Worm (Caenorhabditis elegans) whole organism, L3 larva: ENCODE measurements around the gene srw-100.

ENCODE experiments used
- R02D3.7 ChIP-seq: fragments of 150-350 bp; optimal IDR thresholded peaks from 2 replicates; lab custom pipeline; 2014; ENCODE audit warnings: missing biosample characterization, missing genetic modification characterization
- ZK546.5 ChIP-seq: sonication (generic microtip); optimal IDR thresholded peaks from 2 replicates; lab custom pipeline; 2017; ENCODE audit warnings: missing biosample characterization, missing genetic modification characterization
- aly-2 ChIP-seq: fragments of 150-350 bp; optimal IDR thresholded peaks from 2 replicates; lab custom pipeline; 2014; ENCODE audit warnings: missing biosample characterization, missing genetic modification characterization
- ceh-16 ChIP-seq: sonication (generic microtip); optimal IDR thresholded peaks from 2 replicates; lab custom pipeline; 2017; ENCODE audit warnings: missing biosample characterization, missing genetic modification characterization
- ceh-28 ChIP-seq: fragments of 150-350 bp; optimal IDR thresholded peaks from 2 replicates; lab custom pipeline; 2014; ENCODE audit warnings: missing biosample characterization, missing genetic modification reagents, missing genetic modification characterization
- ceh-82 ChIP-seq: fragments of 150-350 bp; optimal IDR thresholded peaks from 2 replicates; lab custom pipeline; 2014; ENCODE audit warnings: missing biosample characterization, missing genetic modification characterization
- ceh-9 ChIP-seq: sonication (generic microtip); optimal IDR thresholded peaks from 2 replicates; lab custom pipeline; 2018; ENCODE audit warnings: missing biosample characterization, missing genetic modification characterization
- daf-12 ChIP-seq: fragments of 150-350 bp; optimal IDR thresholded peaks from 2 replicates; lab custom pipeline; 2014; ENCODE audit warnings: missing biosample characterization, missing genetic modification reagents, missing genetic modification characterization
- egl-27 ChIP-seq: sonication (generic microtip); optimal IDR thresholded peaks from 4 replicates; lab custom pipeline; 2017; ENCODE audit warnings: missing biosample characterization, missing genetic modification reagents, missing genetic modification characterization
- egl-5 ChIP-seq: fragments of 150-350 bp; optimal IDR thresholded peaks from 2 replicates; lab custom pipeline; 2017; ENCODE audit warnings: missing biosample characterization, missing genetic modification reagents, missing genetic modification characterization, inconsistent platforms
- elt-1 ChIP-seq: fragments of 150-350 bp; optimal IDR thresholded peaks from 2 replicates; lab custom pipeline; 2014; ENCODE audit warnings: missing biosample characterization, missing genetic modification characterization
- elt-2 ChIP-seq: sonication (generic microtip); optimal IDR thresholded peaks from 2 replicates; lab custom pipeline; 2016; ENCODE audit warnings: missing genetic modification reagents, mild to moderate bottlenecking, missing genetic modification characterization, missing compliant biosample characterization
- elt-3 ChIP-seq, 3 experiments: fragments of 150-350 bp in 1 of 3; sonication (generic microtip) in 2 of 3; optimal IDR thresholded peaks; 2 replicates in 2 of 3; 4 replicates in 1 of 3; lab custom pipeline; 2014 to 2017; ENCODE audit warnings: missing biosample characterization in 3 of 3, missing genetic modification characterization in 3 of 3
- eor-1 ChIP-seq, 2 experiments: fragments of 150-350 bp; optimal IDR thresholded peaks; 2 replicates each; lab custom pipeline; 2014 to 2018; ENCODE audit warnings: missing biosample characterization in 2 of 2, missing genetic modification characterization in 2 of 2
- fkh-10 ChIP-seq: sonication (generic microtip); optimal IDR thresholded peaks from 2 replicates; lab custom pipeline; 2017; ENCODE audit warnings: missing biosample characterization, missing genetic modification reagents, missing genetic modification characterization
- fos-1 ChIP-seq: fragments of 150-350 bp; optimal IDR thresholded peaks from 2 replicates; lab custom pipeline; 2014; ENCODE audit warnings: missing biosample characterization, missing genetic modification characterization
- hmg-11 ChIP-seq: sonication (generic microtip); optimal IDR thresholded peaks from 2 replicates; lab custom pipeline; 2016; ENCODE audit warnings: missing genetic modification characterization, missing compliant biosample characterization
- jun-1 ChIP-seq: fragments of 150-350 bp; optimal IDR thresholded peaks from 2 replicates; lab custom pipeline; 2014; ENCODE audit warnings: missing biosample characterization, missing genetic modification reagents, missing genetic modification characterization
- lin-39 ChIP-seq: fragments of 150-350 bp; optimal IDR thresholded peaks from 2 replicates; lab custom pipeline; 2018; ENCODE audit warnings: missing biosample characterization, missing genetic modification reagents, missing genetic modification characterization
- lsy-12 ChIP-seq: sonication (generic microtip); optimal IDR thresholded peaks from 2 replicates; lab custom pipeline; 2016; ENCODE audit warnings: mild to moderate bottlenecking, missing genetic modification characterization, missing compliant biosample characterization
- mdl-1 ChIP-seq: fragments of 150-350 bp; optimal IDR thresholded peaks from 2 replicates; lab custom pipeline; 2014; ENCODE audit warnings: missing biosample characterization, missing genetic modification characterization
- mml-1 ChIP-seq: fragments of 150-350 bp; sonication (generic microtip); optimal IDR thresholded peaks from 3 replicates; lab custom pipeline; 2014; ENCODE audit warnings: missing biosample characterization, missing genetic modification characterization
- nfya-1 ChIP-seq: sonication (generic microtip); optimal IDR thresholded peaks from 2 replicates; lab custom pipeline; 2017; ENCODE audit warnings: missing genetic modification characterization, mild to moderate bottlenecking, missing compliant biosample characterization, antibody characterized with exemption, moderate library complexity; ENCODE audit not compliant: insufficient read depth
- nhr-11 ChIP-seq: fragments of 150-350 bp; optimal IDR thresholded peaks from 2 replicates; lab custom pipeline; 2014; ENCODE audit warnings: missing biosample characterization, missing genetic modification characterization
- nhr-12 ChIP-seq: fragments of 150-350 bp; optimal IDR thresholded peaks from 2 replicates; lab custom pipeline; 2014; ENCODE audit warnings: missing biosample characterization, missing genetic modification characterization
- nhr-23 ChIP-seq: fragments of 150-350 bp; optimal IDR thresholded peaks from 2 replicates; lab custom pipeline; 2014; ENCODE audit warnings: missing biosample characterization, missing genetic modification reagents, missing genetic modification characterization
- nhr-237 ChIP-seq: fragments of 150-350 bp; optimal IDR thresholded peaks from 2 replicates; lab custom pipeline; 2014; ENCODE audit warnings: missing biosample characterization, missing genetic modification characterization
- nhr-25 ChIP-seq: sonication (generic microtip); optimal IDR thresholded peaks from 2 replicates; lab custom pipeline; 2017; ENCODE audit warnings: missing biosample characterization, missing genetic modification characterization
- nhr-28 ChIP-seq: fragments of 150-350 bp; optimal IDR thresholded peaks from 2 replicates; lab custom pipeline; 2014; ENCODE audit warnings: missing biosample characterization, missing genetic modification characterization
- nhr-43 ChIP-seq: sonication (generic microtip); optimal IDR thresholded peaks from 2 replicates; lab custom pipeline; 2016; ENCODE audit warnings: mild to moderate bottlenecking, missing genetic modification characterization, missing compliant biosample characterization; ENCODE audit not compliant: poor library complexity, severe bottlenecking
- nhr-67 ChIP-seq: fragments of 150-350 bp; optimal IDR thresholded peaks from 2 replicates; lab custom pipeline; 2014; ENCODE audit warnings: missing biosample characterization, missing genetic modification characterization
- nhr-76 ChIP-seq: fragments of 150-350 bp; sonication (generic microtip); optimal IDR thresholded peaks from 5 replicates; lab custom pipeline; 2014; ENCODE audit warnings: missing biosample characterization, missing genetic modification characterization
- nhr-77 ChIP-seq: fragments of 150-350 bp; optimal IDR thresholded peaks from 2 replicates; lab custom pipeline; 2014; ENCODE audit warnings: missing biosample characterization, missing genetic modification characterization
- pha-4 ChIP-seq: fragments of 150-350 bp; optimal IDR thresholded peaks from 2 replicates; lab custom pipeline; 2014; ENCODE audit warnings: missing biosample characterization, missing genetic modification reagents, missing genetic modification characterization
- pqm-1 ChIP-seq: fragments of 150-350 bp; optimal IDR thresholded peaks from 2 replicates; lab custom pipeline; 2017; ENCODE audit warnings: missing biosample characterization, missing genetic modification characterization, inconsistent platforms
- sea-2 ChIP-seq: fragments of 150-350 bp; sonication (generic microtip); optimal IDR thresholded peaks from 4 replicates; lab custom pipeline; 2014; ENCODE audit warnings: missing biosample characterization, missing genetic modification reagents, missing genetic modification characterization
- skn-1 ChIP-seq: fragments of 150-350 bp; optimal IDR thresholded peaks from 2 replicates; lab custom pipeline; 2014; ENCODE audit warnings: missing biosample characterization, missing genetic modification characterization
- snpc-4 ChIP-seq: fragments of 150-350 bp; optimal IDR thresholded peaks from 2 replicates; lab custom pipeline; 2014; ENCODE audit warnings: missing biosample characterization, missing genetic modification characterization
- tbx-2 ChIP-seq: sonication (generic microtip); optimal IDR thresholded peaks from 2 replicates; lab custom pipeline; 2016; ENCODE audit warnings: mild to moderate bottlenecking, missing genetic modification characterization, missing compliant biosample characterization
- unc-39 ChIP-seq: sonication (generic microtip); optimal IDR thresholded peaks from 4 replicates; lab custom pipeline; 2017; ENCODE audit warnings: missing biosample characterization, missing genetic modification characterization
- unc-62 ChIP-seq: fragments of 150-350 bp; sonication (generic microtip); optimal IDR thresholded peaks from 4 replicates; lab custom pipeline; 2014; ENCODE audit warnings: missing biosample characterization, missing genetic modification reagents, missing genetic modification characterization
- zag-1 ChIP-seq: fragments of 150-350 bp; optimal IDR thresholded peaks from 2 replicates; lab custom pipeline; 2014; ENCODE audit warnings: missing biosample characterization, missing genetic modification characterization
- ztf-11 ChIP-seq: fragments of 150-350 bp; optimal IDR thresholded peaks from 2 replicates; lab custom pipeline; 2014; ENCODE audit warnings: missing biosample characterization, missing genetic modification characterization
- ztf-4 ChIP-seq: fragments of 150-350 bp; optimal IDR thresholded peaks from 2 replicates; lab custom pipeline; 2014; ENCODE audit warnings: missing biosample characterization, missing genetic modification characterization

Gene srw-100

DNA sequence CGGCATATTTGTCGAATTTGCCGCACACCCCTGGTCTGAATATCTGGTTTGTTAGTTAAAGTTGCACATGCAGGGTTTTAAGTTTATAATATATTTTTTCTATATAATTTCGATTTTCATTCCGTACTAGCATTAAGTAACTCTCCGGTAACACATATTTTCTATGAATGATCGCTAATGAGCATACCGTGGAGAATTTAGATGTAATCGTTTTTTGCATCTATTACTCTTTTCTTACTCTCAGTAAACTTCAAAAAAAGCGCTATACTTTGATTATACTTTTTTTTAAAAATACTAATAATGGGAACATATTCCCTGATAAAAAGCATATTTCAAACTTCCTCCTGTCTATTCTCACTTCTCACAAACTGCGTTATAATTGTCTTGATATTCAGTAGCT, 23.6 kb downstream of the srw-100 start, which contains the start of gene str-160:
TSS of gene str-160 (plus strand) at position 301 of the 400 bp plus-strand sequence.
- no peak for TF ChIP-seq eor-1 (tag; optimal IDR thresholded peaks at IDR 0.05; lab: Kevin White, UChicago)
- no peak for TF ChIP-seq egl-5 (tag; lab: Kevin White, UChicago)
- no peak for TF ChIP-seq ceh-82 (tag; lab: Kevin White, UChicago)
- TF ChIP-seq R02D3.7 (tag; lab: Kevin White, UChicago): no peak
- TF ChIP-seq ZK546.5 (tag; lab: Kevin White, UChicago): no peak
- no peak for TF ChIP-seq elt-1 (tag; lab: Kevin White, UChicago)
- TF ChIP-seq elt-2 (tag; lab: Kevin White, UChicago): no peak
- TF ChIP-seq fos-1 (tag; lab: Kevin White, UChicago): no peak
- TF ChIP-seq nhr-67 (tag; lab: Kevin White, UChicago): no peak
- TF ChIP-seq pha-4 (tag; lab: Kevin White, UChicago): no peak
- no peak for TF ChIP-seq nhr-28 (tag; lab: Kevin White, UChicago)
- TF ChIP-seq aly-2: no peak
- no peak for TF ChIP-seq nhr-76 (tag; lab: Kevin White, UChicago)
- TF ChIP-seq mdl-1 (tag; lab: Kevin White, UChicago): no peak
- TF ChIP-seq, all 47 proteins: peak for 0

DNA sequence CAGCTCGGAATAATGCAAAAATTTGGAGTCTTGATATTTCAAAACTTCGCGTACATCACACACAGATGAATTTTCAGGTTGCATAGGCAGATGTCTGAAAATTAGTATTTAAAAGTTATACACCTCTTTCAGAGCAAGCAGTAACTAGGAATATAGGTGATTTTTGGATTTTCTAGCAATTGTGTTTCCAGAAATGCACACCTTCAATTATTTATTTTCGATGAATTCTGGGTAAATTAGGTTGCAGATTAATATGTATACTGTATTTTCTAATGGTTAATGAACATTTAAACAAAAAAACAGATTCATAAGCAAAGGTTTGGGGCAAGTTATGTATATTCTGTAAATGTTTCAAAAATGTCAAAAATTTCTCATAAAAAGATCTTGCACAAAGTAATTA, 30.1 kb downstream of the srw-100 start, which contains the start of gene srab-25:
TSS of gene srab-25 (minus strand) at position 101 of the 400 bp plus-strand sequence.
- no peak for TF ChIP-seq elt-2 (tag; lab: Kevin White, UChicago)
- TF ChIP-seq nhr-76 (tag; lab: Kevin White, UChicago): no peak
- TF ChIP-seq R02D3.7 (tag; lab: Kevin White, UChicago): no peak
- TF ChIP-seq nhr-25 (tag; lab: Kevin White, UChicago): no peak
- no peak for TF ChIP-seq nhr-237 (tag; lab: Kevin White, UChicago)
- no peak for TF ChIP-seq nhr-43 (tag; lab: Kevin White, UChicago)
- TF ChIP-seq ceh-9 (tag; lab: Kevin White, UChicago): no peak
- TF ChIP-seq nfya-1 (tag; lab: Kevin White, UChicago): no peak
- TF ChIP-seq unc-39 (tag; lab: Kevin White, UChicago): no peak
- no peak for TF ChIP-seq egl-27 (tag; lab: Kevin White, UChicago)
- TF ChIP-seq zag-1: no peak
- TF ChIP-seq daf-12 (tag; lab: Kevin White, UChicago): no peak
- no peak for TF ChIP-seq unc-62 (GFP tag; lab: Kevin White, UChicago)
- TF ChIP-seq nhr-28 (tag; lab: Kevin White, UChicago): no peak
- no peak for TF ChIP-seq snpc-4 (tag; lab: Kevin White, UChicago)
- TF ChIP-seq hmg-11 (tag; lab: Kevin White, UChicago): no peak
- TF ChIP-seq ceh-16 (tag; lab: Kevin White, UChicago): no peak
- no peak for TF ChIP-seq tbx-2 (tag; lab: Kevin White, UChicago)

DNA sequence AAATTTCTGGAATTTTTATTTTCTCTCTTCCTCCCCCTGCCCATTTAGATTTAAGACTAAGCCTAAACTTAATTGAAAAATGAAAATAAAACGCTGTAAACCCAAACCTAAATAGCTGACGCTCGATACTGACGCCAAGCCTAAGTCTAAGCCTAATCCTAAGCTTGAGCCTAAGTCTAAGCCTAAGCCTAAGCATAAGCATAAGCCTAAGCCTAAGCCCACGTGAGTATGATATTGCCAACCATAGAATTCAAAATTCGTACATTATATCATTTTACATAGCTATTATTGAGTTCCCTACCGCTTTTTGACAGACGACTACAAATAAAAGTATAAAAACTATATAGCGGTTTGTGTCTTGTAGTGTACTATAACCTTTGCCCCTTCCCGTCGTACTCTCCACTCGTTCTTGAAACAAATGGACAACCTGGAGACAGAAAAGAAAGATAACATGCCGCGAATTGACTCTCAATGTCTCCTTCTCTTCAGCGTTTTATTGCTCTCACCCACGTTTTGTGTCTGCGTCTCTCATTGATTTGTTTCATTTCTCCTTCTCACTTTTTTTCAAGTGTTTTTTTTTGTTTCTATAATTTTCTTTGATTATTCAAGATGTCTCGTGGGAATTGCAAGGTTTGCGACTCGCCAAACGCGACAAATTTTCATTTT, 32.3 kb downstream of the srw-100 start, which contains the start of gene nhr-256:
TSS of gene nhr-256 (plus strand) at position 567 of the 666 bp plus-strand sequence.
- TF ChIP-seq hmg-11 (tag; lab: Kevin White, UChicago) (peak; percentile 47), nhr-23 (tag; lab: Kevin White, UChicago) (no peak), elt-2 (tag; lab: Kevin White, UChicago) (peak; percentile 93), ceh-16 (tag; lab: Kevin White, UChicago) (no peak), ceh-9 (tag; lab: Kevin White, UChicago) (no peak), R02D3.7 (tag; lab: Kevin White, UChicago) (peak; percentile 23), tbx-2 (tag; lab: Kevin White, UChicago) (no peak), daf-12 (tag; lab: Kevin White, UChicago) (no peak), elt-3 (tag; optimal IDR thresholded peaks at IDR 0.05; lab: Kevin White, UChicago) (no peak), snpc-4 (tag; lab: Kevin White, UChicago) (no peak), nhr-76 (tag; lab: Kevin White, UChicago) (no peak), nhr-25 (tag; lab: Kevin White, UChicago) (peak; percentile 72), ZK546.5 (tag; lab: Kevin White, UChicago) (no peak), nhr-12 (tag; lab: Kevin White, UChicago) (no peak), nhr-77 (tag; lab: Kevin White, UChicago) (no peak), pha-4 (tag; lab: Kevin White, UChicago) (peak; percentile 87), lin-39 (tag; lab: Kevin White, UChicago) (peak; percentile 20), nhr-67 (tag; lab: Kevin White, UChicago) (no peak), pqm-1 (peak; percentile 95), aly-2 (no peak), fkh-10 (GFP tag; lab: Kevin White, UChicago) (no peak), mml-1 (tag; lab: Kevin White, UChicago) (no peak), nhr-11 (tag; lab: Kevin White, UChicago) (no peak), skn-1 (tag; lab: Kevin White, UChicago) (no peak), sea-2 (GFP tag; lab: Kevin White, UChicago) (no peak), lsy-12 (tag; lab: Kevin White, UChicago) (no peak), nhr-43 (tag; lab: Kevin White, UChicago) (peak; percentile 35), nhr-28 (tag; lab: Kevin White, UChicago) (no peak), nhr-237 (tag; lab: Kevin White, UChicago) (no peak), ztf-11 (tag; lab: Kevin White, UChicago) (no peak), fos-1 (tag; lab: Kevin White, UChicago) (no peak), unc-62 (GFP tag; lab: Kevin White, UChicago) (no peak), ztf-4 (tag; lab: Kevin White, UChicago) (no peak), jun-1 (tag; lab: Kevin White, UChicago) (no peak), ceh-28 (tag; lab: Kevin White, UChicago) (peak; percentile 81), mdl-1 (tag; lab: Kevin White, UChicago) (no peak), eor-1 (tag; optimal IDR thresholded peaks at IDR 0.05; lab: Kevin White, UChicago) (no peak)
